Worm (Caenorhabditis elegans) whole organism, young adult: ENCODE measurements around the gene fbxa-39.

Experiments
- C06A6.2 ChIP-seq: fragments of 200-800 bp; sonication (Bioruptor generic); conservative IDR thresholded peaks from 2 replicates; pipeline ENCODE4 v1.3.6; 2022; ENCODE audit warnings: missing genetic modification characterization, missing compliant biosample characterization
- F10E7.11 ChIP-seq: sonication (generic microtip); optimal IDR thresholded peaks from 2 replicates; lab custom pipeline; 2017; ENCODE audit warnings: mild to moderate bottlenecking, missing genetic modification characterization, moderate library complexity, missing compliant biosample characterization
- F49E8.2 ChIP-seq: sonication (generic microtip); optimal IDR thresholded peaks from 3 replicates; lab custom pipeline; 2017; ENCODE audit warnings: missing genetic modification characterization, mild to moderate bottlenecking, missing compliant biosample characterization, antibody characterized with exemption, moderate library complexity; ENCODE audit not compliant: insufficient read depth
- F52B5.7 ChIP-seq: sonication (generic microtip); optimal IDR thresholded peaks from 2 replicates; lab custom pipeline; 2016; ENCODE audit warnings: mild to moderate bottlenecking, missing genetic modification characterization, missing compliant biosample characterization
- ZK185.1 ChIP-seq: sonication (generic microtip); optimal IDR thresholded peaks from 2 replicates; lab custom pipeline; 2016; ENCODE audit warnings: mild to moderate bottlenecking, missing genetic modification characterization, missing compliant biosample characterization; ENCODE audit not compliant: poor library complexity, severe bottlenecking
- aptf-2 ChIP-seq: fragments of 200-800 bp; sonication (Bioruptor generic); conservative IDR thresholded peaks from 2 replicates; pipeline ENCODE4 v1.3.6; 2022; ENCODE audit warnings: missing genetic modification reagents, missing genetic modification characterization, missing compliant biosample characterization
- bed-1 ChIP-seq: fragments of 200-800 bp; sonication (Bioruptor generic); IDR thresholded peaks from 2 replicates; pipeline ENCODE4 v1.3.6; 2022; ENCODE audit warnings: missing genetic modification reagents, missing genetic modification characterization, missing compliant biosample characterization
- ceh-100 ChIP-seq: fragments of 200-800 bp; sonication (Bioruptor generic); IDR thresholded peaks from 2 replicates; pipeline ENCODE4 v1.3.6; 2022; ENCODE audit warnings: missing genetic modification reagents, missing genetic modification characterization, missing compliant biosample characterization
- die-1 ChIP-seq: sonication (generic microtip); optimal IDR thresholded peaks from 2 replicates; lab custom pipeline; 2016; ENCODE audit warnings: missing genotype, mild to moderate bottlenecking, missing genetic modification characterization, missing compliant biosample characterization
- egl-18 ChIP-seq: fragments of 200-800 bp; sonication (Bioruptor generic); IDR thresholded peaks from 2 replicates; pipeline ENCODE4 v1.3.6; 2022; ENCODE audit warnings: missing genetic modification reagents, missing genetic modification characterization, missing compliant biosample characterization
- gei-17 ChIP-seq: fragments of 200-800 bp; sonication (Bioruptor generic); optimal IDR thresholded peaks from 2 replicates; lab custom pipeline; 2018; ENCODE audit warnings: mild to moderate bottlenecking, missing genetic modification characterization, missing compliant biosample characterization
- hlh-26 ChIP-seq: fragments of 200-800 bp; sonication (Bioruptor generic); conservative IDR thresholded peaks from 2 replicates; pipeline ENCODE4 v1.3.6; 2022; ENCODE audit warnings: missing genetic modification reagents, missing genetic modification characterization, missing compliant biosample characterization
- hmg-20 ChIP-seq: fragments of 200-800 bp; sonication (Bioruptor generic); IDR thresholded peaks from 2 replicates; pipeline ENCODE4 v1.3.6; 2022; ENCODE audit warnings: missing genetic modification reagents, missing genetic modification characterization, missing compliant biosample characterization
- hrde-1 ChIP-seq: sonication (generic microtip); optimal IDR thresholded peaks from 2 replicates; lab custom pipeline; 2016; ENCODE audit warnings: missing genetic modification characterization, mild to moderate bottlenecking, missing compliant biosample characterization, moderate library complexity, missing genotype, missing genetic modification reagents, borderline replicate concordance
- lag-1 ChIP-seq: fragments of 200-800 bp; sonication (Bioruptor generic); IDR thresholded peaks from 2 replicates; pipeline ENCODE4 v1.3.6; 2022; ENCODE audit warnings: missing genetic modification reagents, missing genetic modification characterization, missing compliant biosample characterization
- let-526 ChIP-seq: fragments of 200-800 bp; sonication (Bioruptor generic); IDR thresholded peaks from 2 replicates; pipeline ENCODE4 v1.3.6; 2022; ENCODE audit warnings: missing genetic modification reagents, missing genetic modification characterization, missing compliant biosample characterization
- mcd-1 ChIP-seq: fragments of 200-800 bp; sonication (Bioruptor generic); IDR thresholded peaks from 2 replicates; pipeline ENCODE4 v1.3.6; 2022; ENCODE audit warnings: missing genetic modification reagents, missing genetic modification characterization, missing compliant biosample characterization
- nfya-1 ChIP-seq: sonication (generic microtip); optimal IDR thresholded peaks from 2 replicates; lab custom pipeline; 2017; ENCODE audit warnings: antibody characterized with exemption, missing compliant biosample characterization, missing genetic modification characterization, borderline replicate concordance; ENCODE audit not compliant: insufficient read depth
- nfya-2 ChIP-seq: fragments of 200-800 bp; sonication (Bioruptor generic); IDR thresholded peaks from 2 replicates; pipeline ENCODE4 v1.3.6; 2022; ENCODE audit warnings: missing genetic modification reagents, missing genetic modification characterization, missing compliant biosample characterization
- nhr-120 ChIP-seq: fragments of 200-800 bp; sonication (Bioruptor generic); IDR thresholded peaks from 2 replicates; pipeline ENCODE4 v1.3.6; 2022; ENCODE audit warnings: missing genetic modification characterization, missing compliant biosample characterization
- nhr-80 ChIP-seq: sonication (generic microtip); optimal IDR thresholded peaks from 2 replicates; lab custom pipeline; 2016; ENCODE audit warnings: missing genetic modification characterization, missing compliant biosample characterization
- pbrm-1 ChIP-seq: fragments of 200-800 bp; sonication (Bioruptor generic); IDR thresholded peaks from 2 replicates; pipeline ENCODE4 v1.3.6; 2022; ENCODE audit warnings: missing genetic modification reagents, missing genetic modification characterization, missing compliant biosample characterization
- snpc-3.4 ChIP-seq: sonication (generic microtip); optimal IDR thresholded peaks from 2 replicates; lab custom pipeline; 2017; ENCODE audit warnings: missing genetic modification characterization, mild to moderate bottlenecking, missing compliant biosample characterization, antibody characterized with exemption, moderate library complexity, missing genotype, missing genetic modification reagents
- somi-1 ChIP-seq: fragments of 200-800 bp; sonication (Bioruptor generic); optimal IDR thresholded peaks from 2 replicates; lab custom pipeline; 2018; ENCODE audit warnings: mild to moderate bottlenecking, missing genetic modification characterization, missing compliant biosample characterization
- tbp1 ChIP-seq: fragments of 200-800 bp; sonication (Bioruptor generic); optimal IDR thresholded peaks from 2 replicates; lab custom pipeline; 2018; ENCODE audit warnings: mild to moderate bottlenecking, missing genetic modification characterization, missing compliant biosample characterization
- unc-62 ChIP-seq: fragments of 150-350 bp; optimal IDR thresholded peaks from 2 replicates; lab custom pipeline; 2014; ENCODE audit warnings: missing biosample characterization, missing genetic modification reagents, missing genetic modification characterization
- zim-3 ChIP-seq: sonication (generic microtip); optimal IDR thresholded peaks from 2 replicates; lab custom pipeline; 2017; ENCODE audit warnings: mild to moderate bottlenecking, missing genetic modification characterization, moderate library complexity, missing compliant biosample characterization
- ztf-22 ChIP-seq: fragments of 200-800 bp; sonication (Bioruptor generic); optimal IDR thresholded peaks from 2 replicates; lab custom pipeline; 2018; ENCODE audit warnings: mild to moderate bottlenecking, missing genetic modification characterization, moderate library complexity, missing compliant biosample characterization
- ztf-3 ChIP-seq: fragments of 200-800 bp; sonication (Bioruptor generic); optimal IDR thresholded peaks from 2 replicates; lab custom pipeline; 2018; ENCODE audit warnings: mild to moderate bottlenecking, missing genetic modification characterization, missing compliant biosample characterization

Gene fbxa-39

DNA sequence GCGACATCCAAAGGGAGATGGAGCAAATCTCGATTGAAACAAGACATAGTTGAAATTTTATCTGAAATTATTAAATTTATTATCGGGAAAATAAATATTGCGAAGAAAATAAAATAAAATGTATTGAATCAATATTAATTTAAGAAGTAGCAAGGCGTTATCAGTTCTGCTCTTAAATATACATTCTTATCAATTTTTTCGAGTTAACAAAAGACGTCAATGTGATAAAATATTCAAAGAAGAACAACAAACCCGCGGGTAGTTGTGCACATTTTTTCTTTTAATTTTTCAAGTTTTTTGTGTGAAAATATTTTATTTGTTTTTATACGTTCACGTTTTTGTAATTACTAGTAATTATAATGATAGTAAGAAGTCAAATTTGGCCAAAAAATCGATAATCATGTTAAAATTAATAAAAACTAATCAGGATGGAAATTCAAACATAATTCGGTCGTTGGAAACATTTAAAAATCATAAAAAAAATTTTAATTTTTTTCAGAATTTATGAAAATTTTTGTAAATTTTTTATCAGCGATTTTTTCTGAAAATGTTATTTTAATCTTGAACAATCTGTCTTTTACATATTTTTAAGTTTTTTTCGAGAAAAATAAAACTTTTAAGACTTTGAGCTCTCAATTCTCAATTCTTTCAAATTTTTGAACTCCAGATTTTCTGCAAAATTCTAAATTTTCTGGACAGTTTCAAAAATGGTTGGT is 6.7 kb upstream of the fbxa-39 start, which contains the start of gene fbxa-9:
Gene fbxa-9, plus strand, starts transcription at position 666 of the 716 bp plus-strand sequence.
- TF ChIP-seq somi-1 (GFP tag; lab: Kevin White, UChicago): no peak
- TF ChIP-seq ZK185.1: no peak
- no peak for TF ChIP-seq die-1 (tag; lab: Kevin White, UChicago)
- no peak for TF ChIP-seq let-526 (GFP tag; lab: Robert Waterston, UW)
- no peak for TF ChIP-seq egl-18 (GFP tag; lab: Robert Waterston, UW)
- TF ChIP-seq aptf-2 (GFP tag; lab: Robert Waterston, UW): no peak

DNA sequence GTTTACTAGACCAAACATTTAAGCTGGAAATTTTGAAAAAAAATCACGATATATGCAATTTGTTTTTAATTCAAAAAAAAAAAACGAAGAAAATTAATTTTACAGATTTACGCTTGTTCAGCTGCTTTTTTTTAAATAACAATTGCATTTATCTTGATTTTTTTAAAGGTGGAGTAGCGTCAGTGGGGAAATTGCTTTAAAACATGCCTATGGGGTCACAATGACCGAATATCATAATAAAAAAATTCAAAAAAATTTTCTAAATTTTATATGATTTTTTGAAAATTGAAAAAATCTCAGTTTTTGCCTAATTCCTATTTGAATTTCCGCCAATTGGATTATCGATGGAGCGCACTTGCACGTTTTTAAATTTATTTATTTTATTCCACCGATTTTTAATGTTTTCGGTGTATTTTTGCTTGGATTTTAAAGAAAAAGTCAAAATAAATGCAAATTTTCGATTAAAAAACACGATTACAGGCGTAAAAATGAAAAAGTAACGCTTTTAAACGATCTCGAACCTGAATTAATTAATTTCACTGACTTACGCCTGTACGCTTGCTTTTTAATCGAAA is 1.7 kb upstream of the fbxa-39 start:
- peak; percentile 71; the same call in 1 of the 2 replicates for TF ChIP-seq mcd-1
- TF ChIP-seq, all 124 proteins: peak for 1; not testable (repeated sequence) for 123

DNA sequence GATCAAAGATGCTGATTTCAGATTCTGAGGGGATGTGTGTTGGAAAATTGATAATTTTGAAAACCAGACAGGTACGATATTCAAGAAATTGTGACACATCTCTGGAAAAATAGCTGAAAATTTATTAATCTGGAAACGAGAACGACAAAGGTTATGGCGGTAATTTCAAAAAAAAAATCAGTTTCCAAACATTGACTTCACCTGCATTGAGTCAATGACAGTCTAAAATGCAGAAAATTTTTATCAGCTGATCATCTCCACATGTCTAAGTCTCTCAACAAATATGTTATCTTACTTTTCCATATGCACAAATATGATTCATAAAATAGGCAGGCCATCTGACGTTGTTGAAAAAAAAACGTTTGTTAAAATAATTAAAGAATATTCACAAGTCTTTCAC is 757 bp upstream of the fbxa-39 start, which contains the start of gene fbxa-48:
Gene fbxa-48, minus strand, starts transcription at position 101 of the 400 bp plus-strand sequence.
- TF ChIP-seq lag-1 (GFP tag; lab: Robert Waterston, UW) (no peak), nhr-80 (tag; lab: Kevin White, UChicago) (peak; percentile 5)

DNA sequence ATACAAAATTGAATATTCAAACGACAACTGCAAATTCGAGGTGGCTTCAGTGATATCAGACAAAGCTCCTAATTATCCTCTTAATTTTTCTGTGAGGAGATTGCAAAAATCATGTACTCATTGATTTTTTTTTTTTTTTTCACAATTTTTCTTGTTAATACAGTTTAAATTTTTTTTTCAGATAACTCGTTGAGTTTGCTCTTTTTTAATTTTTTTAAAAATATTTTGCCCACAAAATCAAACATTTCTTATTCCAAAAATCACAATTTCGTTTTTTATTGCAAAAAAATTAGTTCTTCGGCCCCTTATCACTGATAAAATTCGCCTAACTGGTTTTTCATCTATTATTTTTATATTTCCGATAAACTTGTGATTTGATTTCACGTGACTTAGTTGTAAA is 4.0 kb downstream of the fbxa-39 start, which contains the start of gene Y54F10BM.21:
Gene Y54F10BM.21, plus strand, starts transcription at position 301 of the 400 bp plus-strand sequence.
- no peak for TF ChIP-seq hlh-26 (GFP tag; lab: Robert Waterston, UW)
- TF ChIP-seq snpc-3.4 (tag; lab: Kevin White, UChicago): no peak
- TF ChIP-seq nfya-1: no peak
- TF ChIP-seq F10E7.11: no peak

DNA sequence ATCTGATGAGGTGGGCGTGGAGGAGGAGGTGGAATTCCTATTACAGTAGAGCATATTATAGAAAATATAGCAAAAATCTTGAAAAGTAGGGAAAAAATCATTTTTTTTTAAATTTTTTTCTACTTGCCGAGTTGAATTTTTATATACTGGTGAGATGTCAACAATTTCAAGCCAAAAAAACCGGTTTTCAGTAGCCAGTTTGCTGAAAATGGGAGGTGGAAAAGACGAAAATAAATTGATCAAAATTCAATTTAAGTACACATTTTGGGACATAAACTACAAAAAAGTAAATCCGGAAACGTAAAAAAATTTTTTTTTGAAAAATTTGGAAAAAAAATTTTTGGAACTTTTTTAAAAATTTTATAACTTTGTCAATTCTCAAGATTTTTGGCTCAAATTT is 6.6 kb downstream of the fbxa-39 start, which contains the start of gene Y54F10BM.23:
Gene Y54F10BM.23, minus strand, starts transcription at position 101 of the 400 bp plus-strand sequence.
- no peak for TF ChIP-seq F49E8.2 (tag; lab: Kevin White, UChicago)
- TF ChIP-seq tbp1 (GFP tag; lab: Kevin White, UChicago): no peak
- no peak for TF ChIP-seq ZK185.1
- TF ChIP-seq unc-62 (GFP tag; lab: Kevin White, UChicago): no peak
- no peak for TF ChIP-seq pbrm-1 (GFP tag; lab: Robert Waterston, UW)
- TF ChIP-seq lag-1 (GFP tag; lab: Robert Waterston, UW): no peak
- TF ChIP-seq hrde-1: no peak
- no peak for TF ChIP-seq C06A6.2 (GFP tag; lab: Robert Waterston, UW)
- no peak for TF ChIP-seq hmg-20 (GFP tag; lab: Robert Waterston, UW)
- no peak for TF ChIP-seq ceh-100 (GFP tag; lab: Robert Waterston, UW)
- no peak for TF ChIP-seq ztf-22 (GFP tag; lab: Kevin White, UChicago)
- no peak for TF ChIP-seq F52B5.7 (tag; lab: Kevin White, UChicago)
- no peak for TF ChIP-seq zim-3 (tag; lab: Kevin White, UChicago)
- TF ChIP-seq nhr-120 (GFP tag; lab: Robert Waterston, UW): no peak
- TF ChIP-seq ztf-3: no peak
- no peak for TF ChIP-seq bed-1 (GFP tag; lab: Robert Waterston, UW)
- TF ChIP-seq nfya-2: no peak
- TF ChIP-seq gei-17 (GFP tag; lab: Kevin White, UChicago): no peak
- no peak for TF ChIP-seq nfya-1
